Worm (Caenorhabditis elegans) whole organism, L1 larva: ENCODE results near the gene lex-1.

Experiments
- C04F5.9 ChIP-seq: sonication (generic microtip); optimal IDR thresholded peaks from 2 replicates; lab custom pipeline; 2016; ENCODE audit warnings: missing genetic modification characterization, missing compliant biosample characterization
- C16A3.4 ChIP-seq: fragments of 150-350 bp; optimal IDR thresholded peaks from 2 replicates; lab custom pipeline; 2014; ENCODE audit warnings: missing biosample characterization, missing genetic modification characterization
- F16B12.6 ChIP-seq: fragments of 150-350 bp; optimal IDR thresholded peaks from 2 replicates; lab custom pipeline; 2014; ENCODE audit warnings: missing biosample characterization, missing genetic modification characterization
- aly-2 ChIP-seq: fragments of 150-350 bp; optimal IDR thresholded peaks from 2 replicates; lab custom pipeline; 2014; ENCODE audit warnings: missing biosample characterization, missing genetic modification characterization
- blmp-1 ChIP-seq: fragments of 150-350 bp; optimal IDR thresholded peaks from 2 replicates; lab custom pipeline; 2014; ENCODE audit warnings: missing biosample characterization, missing genetic modification characterization
- ceh-8 ChIP-seq: fragments of 200-800 bp; sonication (Bioruptor generic); optimal IDR thresholded peaks from 2 replicates; lab custom pipeline; 2018; ENCODE audit warnings: mild to moderate bottlenecking, missing genetic modification characterization, moderate library complexity, missing compliant biosample characterization
- ceh-82 ChIP-seq, 3 experiments: fragments of 150-350 bp in 1 of 3; sonication (generic microtip) in 2 of 3; optimal IDR thresholded peaks; 2 replicates each; lab custom pipeline; 2014 to 2017; ENCODE audit warnings: missing biosample characterization in 3 of 3, missing genetic modification characterization in 3 of 3
- dpl-1 ChIP-seq, 3 experiments: fragments of 150-350 bp in 2 of 3; sonication (generic microtip) in 1 of 3; optimal IDR thresholded peaks; 2 replicates each; lab custom pipeline; 2014 to 2017; ENCODE audit warnings: missing biosample characterization in 3 of 3, missing genetic modification characterization in 3 of 3, missing genetic modification reagents in 3 of 3
- dsc-1 ChIP-seq: sonication (generic microtip); optimal IDR thresholded peaks from 2 replicates; lab custom pipeline; 2016; ENCODE audit warnings: mild to moderate bottlenecking, missing genetic modification characterization, missing compliant biosample characterization
- efl-1 ChIP-seq, 4 experiments: fragments of 150-350 bp; optimal IDR thresholded peaks in 3 of 4; peaks in 1 of 4; 1 replicate in 1 of 4; 2 replicates in 3 of 4; lab custom pipeline; 2014; ENCODE audit warnings: missing biosample characterization in 2 of 4, missing genetic modification characterization in 2 of 4, missing genetic modification reagents in 2 of 4
- egl-13 ChIP-seq: sonication (generic microtip); optimal IDR thresholded peaks from 2 replicates; lab custom pipeline; 2016; ENCODE audit warnings: missing genotype, missing genetic modification reagents, missing genetic modification characterization, missing compliant biosample characterization
- elt-2 ChIP-seq: sonication (generic microtip); optimal IDR thresholded peaks from 2 replicates; lab custom pipeline; 2016; ENCODE audit warnings: missing genetic modification characterization, mild to moderate bottlenecking, inconsistent platforms, missing compliant biosample characterization, missing genetic modification reagents
- elt-3 ChIP-seq, 6 experiments: fragments of 150-350 bp in 1 of 6; sonication (generic microtip); optimal IDR thresholded peaks; 2 replicates each; lab custom pipeline; 2017 to 2018; ENCODE audit warnings: missing biosample characterization in 6 of 6, missing genetic modification characterization in 6 of 6, inconsistent platforms in 1 of 6
- fkh-8 ChIP-seq: sonication (generic microtip); optimal IDR thresholded peaks from 2 replicates; lab custom pipeline; 2016; ENCODE audit warnings: mild to moderate bottlenecking, missing genetic modification characterization, missing compliant biosample characterization
- grh-1 ChIP-seq: fragments of 200-800 bp; sonication (Bioruptor generic); IDR thresholded peaks from 2 replicates; pipeline ENCODE4 v1.3.6; 2022; ENCODE audit warnings: missing genetic modification reagents, missing genetic modification characterization, missing compliant biosample characterization
- irx-1 ChIP-seq: sonication (generic microtip); optimal IDR thresholded peaks from 2 replicates; lab custom pipeline; 2016; ENCODE audit warnings: missing genetic modification characterization, missing compliant biosample characterization
- lin-14 ChIP-seq: fragments of 200-800 bp; sonication (Bioruptor generic); optimal IDR thresholded peaks from 2 replicates; lab custom pipeline; 2018; ENCODE audit warnings: mild to moderate bottlenecking, missing genetic modification characterization, moderate library complexity, missing compliant biosample characterization
- lin-15B ChIP-seq: fragments of 150-350 bp; sonication (generic microtip); optimal IDR thresholded peaks from 3 replicates; lab custom pipeline; 2014; ENCODE audit warnings: missing biosample characterization, missing genetic modification characterization
- lin-35 ChIP-seq, 2 experiments: fragments of 150-350 bp; optimal IDR thresholded peaks; 2 replicates each; lab custom pipeline; 2014; ENCODE audit warnings: missing biosample characterization in 2 of 2, missing genetic modification characterization in 2 of 2, missing genetic modification reagents in 2 of 2
- lin-39 ChIP-seq: fragments of 150-350 bp; optimal IDR thresholded peaks from 2 replicates; lab custom pipeline; 2014; ENCODE audit warnings: missing biosample characterization, missing genetic modification reagents, missing genetic modification characterization
- lir-3 ChIP-seq: sonication (generic microtip); optimal IDR thresholded peaks from 2 replicates; lab custom pipeline; 2016; ENCODE audit warnings: mild to moderate bottlenecking, missing genetic modification characterization, moderate library complexity, missing compliant biosample characterization; ENCODE audit not compliant: poor library complexity
- lsy-2 ChIP-seq, 2 experiments: fragments of 150-350 bp; optimal IDR thresholded peaks; 2 replicates each; lab custom pipeline; 2014; ENCODE audit warnings: missing biosample characterization in 2 of 2, missing genetic modification characterization in 2 of 2
- mdl-1 ChIP-seq, 2 experiments: fragments of 150-350 bp; optimal IDR thresholded peaks; 2 replicates each; lab custom pipeline; 2014 to 2017; ENCODE audit warnings: missing biosample characterization in 2 of 2, missing genetic modification characterization in 2 of 2, inconsistent platforms in 1 of 2
- mep-1 ChIP-seq: fragments of 150-350 bp; optimal IDR thresholded peaks from 2 replicates; lab custom pipeline; 2014; ENCODE audit warnings: missing biosample characterization, missing genetic modification characterization
- nhr-11 ChIP-seq: fragments of 150-350 bp; optimal IDR thresholded peaks from 2 replicates; lab custom pipeline; 2014; ENCODE audit warnings: missing biosample characterization, missing genetic modification characterization
- nhr-20 ChIP-seq: sonication (generic microtip); optimal IDR thresholded peaks from 2 replicates; lab custom pipeline; 2016; ENCODE audit warnings: mild to moderate bottlenecking, missing genetic modification characterization, missing compliant biosample characterization
- nhr-237 ChIP-seq: fragments of 150-350 bp; optimal IDR thresholded peaks from 2 replicates; lab custom pipeline; 2014; ENCODE audit warnings: missing biosample characterization, missing genetic modification characterization
- nhr-47 ChIP-seq: sonication (generic microtip); optimal IDR thresholded peaks from 2 replicates; lab custom pipeline; 2016; ENCODE audit warnings: mild to moderate bottlenecking, missing genetic modification characterization, moderate library complexity, missing compliant biosample characterization
- nhr-71 ChIP-seq: sonication (generic microtip); optimal IDR thresholded peaks from 2 replicates; lab custom pipeline; 2016; ENCODE audit warnings: mild to moderate bottlenecking, missing genetic modification characterization, moderate library complexity, missing compliant biosample characterization
- nhr-76 ChIP-seq: sonication (generic microtip); optimal IDR thresholded peaks from 2 replicates; lab custom pipeline; 2017; ENCODE audit warnings: missing biosample characterization, missing genetic modification characterization
- nhr-77 ChIP-seq: fragments of 150-350 bp; optimal IDR thresholded peaks from 2 replicates; lab custom pipeline; 2014; ENCODE audit warnings: missing biosample characterization, missing genetic modification characterization
- rnt-1 ChIP-seq: sonication (generic microtip); optimal IDR thresholded peaks from 2 replicates; lab custom pipeline; 2016; ENCODE audit warnings: mild to moderate bottlenecking, missing genetic modification characterization, moderate library complexity, missing compliant biosample characterization
- skn-1 ChIP-seq: fragments of 150-350 bp; optimal IDR thresholded peaks from 2 replicates; lab custom pipeline; 2014; ENCODE audit warnings: missing biosample characterization, missing genetic modification characterization
- snu-23 ChIP-seq: sonication (generic microtip); optimal IDR thresholded peaks from 2 replicates; lab custom pipeline; 2016; ENCODE audit warnings: missing genetic modification characterization, missing compliant biosample characterization
- sox-4 ChIP-seq: sonication (generic microtip); optimal IDR thresholded peaks from 2 replicates; lab custom pipeline; 2016; ENCODE audit warnings: missing genetic modification characterization, missing compliant biosample characterization
- sup-37 ChIP-seq: fragments of 200-800 bp; sonication (Bioruptor generic); optimal IDR thresholded peaks from 2 replicates; lab custom pipeline; 2018; ENCODE audit warnings: mild to moderate bottlenecking, missing genetic modification characterization, missing compliant biosample characterization
- swsn-7 ChIP-seq: sonication (generic microtip); optimal IDR thresholded peaks from 2 replicates; lab custom pipeline; 2016; ENCODE audit warnings: missing genetic modification characterization, missing compliant biosample characterization
- tbx-2 ChIP-seq: sonication (generic microtip); optimal IDR thresholded peaks from 2 replicates; lab custom pipeline; 2016; ENCODE audit warnings: missing genetic modification characterization, missing compliant biosample characterization
- tlp-1 ChIP-seq: fragments of 150-350 bp; optimal IDR thresholded peaks from 2 replicates; lab custom pipeline; 2014; ENCODE audit warnings: missing biosample characterization, missing genetic modification characterization
- unc-130 ChIP-seq: fragments of 150-350 bp; optimal IDR thresholded peaks from 2 replicates; lab custom pipeline; 2017; ENCODE audit warnings: missing biosample characterization, missing genetic modification characterization, inconsistent platforms
- unc-62 ChIP-seq: fragments of 150-350 bp; optimal IDR thresholded peaks from 2 replicates; lab custom pipeline; 2014; ENCODE audit warnings: missing biosample characterization, missing genetic modification reagents, missing genetic modification characterization
- xbp-1 ChIP-seq: sonication (generic microtip); optimal IDR thresholded peaks from 2 replicates; lab custom pipeline; 2016; ENCODE audit warnings: missing genetic modification characterization, missing compliant biosample characterization
- zag-1 ChIP-seq: fragments of 150-350 bp; optimal IDR thresholded peaks from 2 replicates; lab custom pipeline; 2014; ENCODE audit warnings: missing biosample characterization, missing genetic modification characterization

The lex-1 gene

ce11 chrIV:12078907-12079523 is at the start of gene lex-1:
lex-1 (plus strand) TSS chrIV:12079473.
- TF ChIP-seq lin-14, result peak; percentile 40
- TF ChIP-seq nhr-47 (tag; lab: Kevin White, UChicago), result peak; percentile 6
- TF ChIP-seq F16B12.6 (tag; lab: Kevin White, UChicago), result peak; percentile 20
- TF ChIP-seq efl-1 (optimal IDR thresholded peaks at IDR 0.05; lab: Kevin White, UChicago), result peak; percentile 18 to 79
- TF ChIP-seq efl-1 (GFP tag; optimal IDR thresholded peaks at IDR 0.05 in 1 of 2; lab: Kevin White, UChicago), result peak; percentile 85 to 98
- TF ChIP-seq fkh-8, result peak; percentile 21
- TF ChIP-seq sox-4 (tag; lab: Kevin White, UChicago), result no peak
- TF ChIP-seq nhr-20 (tag; lab: Kevin White, UChicago), result peak; percentile 38
- peak in 1 of 2 experiments; percentile 76 for TF ChIP-seq mdl-1 (tag; optimal IDR thresholded peaks at IDR 0.05; lab: Kevin White, UChicago)
- no peak for TF ChIP-seq sup-37
- TF ChIP-seq nhr-76 (tag; lab: Kevin White, UChicago), result no peak
- TF ChIP-seq swsn-7 (tag; lab: Kevin White, UChicago), result peak; percentile 3
- TF ChIP-seq skn-1 (tag; lab: Kevin White, UChicago), result peak; percentile 37
- TF ChIP-seq lin-35 (GFP tag; optimal IDR thresholded peaks at IDR 0.05; lab: Kevin White, UChicago), result peak; percentile 80 to 92
- peak; percentile 56 for TF ChIP-seq mep-1 (tag; lab: Kevin White, UChicago)
- TF ChIP-seq snu-23 (GFP tag; lab: Kevin White, UChicago), result peak; percentile 55
- TF ChIP-seq grh-1, result no peak
- peak; percentile 14 for TF ChIP-seq C04F5.9 (tag; lab: Kevin White, UChicago)
- TF ChIP-seq unc-62 (GFP tag; lab: Kevin White, UChicago), result no peak
- no peak for TF ChIP-seq unc-130
- peak; percentile 37 for TF ChIP-seq C16A3.4 (tag; lab: Kevin White, UChicago)
- TF ChIP-seq lin-15B (tag; lab: Kevin White, UChicago), result peak; percentile 71
- TF ChIP-seq xbp-1 (tag; lab: Kevin White, UChicago), result peak; percentile 36
- peak; percentile 4 for TF ChIP-seq tbx-2 (tag; lab: Kevin White, UChicago)
- peak; percentile 29 to 72 for TF ChIP-seq lsy-2 (tag; optimal IDR thresholded peaks at IDR 0.05; lab: Kevin White, UChicago)
- TF ChIP-seq nhr-237, result no peak
- peak in 1 of 3 experiments; percentile 22 for TF ChIP-seq ceh-82 (tag; optimal IDR thresholded peaks at IDR 0.05; lab: Kevin White, UChicago)
- TF ChIP-seq dpl-1 (GFP tag; optimal IDR thresholded peaks at IDR 0.05; lab: Kevin White, UChicago), result peak; percentile 61 to 86 (median 80)
- TF ChIP-seq nhr-71 (tag; lab: Kevin White, UChicago), result peak; percentile 50
- TF ChIP-seq elt-2, result no peak
- peak; percentile 86 for TF ChIP-seq blmp-1

DNA sequence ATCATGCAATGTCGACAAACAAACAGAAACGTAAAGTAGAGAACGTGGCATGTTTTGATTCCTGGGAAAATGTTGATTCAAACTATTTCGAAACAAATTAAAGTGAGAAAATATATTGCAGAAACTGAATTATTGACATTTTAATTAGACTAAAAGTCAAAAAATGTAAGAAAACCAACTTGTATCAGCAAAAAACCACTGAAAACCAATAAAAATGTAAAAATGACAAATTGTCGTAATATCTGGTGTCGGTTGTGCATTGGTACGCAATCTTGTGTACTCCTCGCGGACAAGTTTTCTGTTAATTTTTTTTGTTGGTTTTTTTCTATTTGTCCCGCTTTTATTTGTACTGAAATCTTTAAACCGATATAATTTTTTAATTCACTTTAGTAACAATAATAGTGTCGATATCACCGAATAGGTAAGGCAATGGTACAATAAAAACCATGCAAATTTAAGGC is 49.5 kb upstream of the lex-1 start, which contains the start of gene T12G3.11:
TSS of gene T12G3.11 (minus strand) at position 51 of the 461 bp plus-strand sequence.
- peak; percentile 62 for TF ChIP-seq nhr-71 (tag; lab: Kevin White, UChicago)
- no peak for TF ChIP-seq tlp-1 (tag; lab: Kevin White, UChicago)
- TF ChIP-seq nhr-77 (tag; lab: Kevin White, UChicago), result no peak
- no peak for TF ChIP-seq lin-39 (tag; lab: Kevin White, UChicago)
- TF ChIP-seq ceh-82 (tag; optimal IDR thresholded peaks at IDR 0.05; lab: Kevin White, UChicago), result peak in 2 of 3 experiments; percentile 7 to 20
- TF ChIP-seq lir-3 (tag; lab: Kevin White, UChicago), result peak; percentile 3
- TF ChIP-seq ceh-8 (GFP tag; lab: Kevin White, UChicago), result no peak
- peak; percentile 62 for TF ChIP-seq nhr-20 (tag; lab: Kevin White, UChicago)
- TF ChIP-seq dpl-1 (GFP tag; optimal IDR thresholded peaks at IDR 0.05; lab: Kevin White, UChicago), result peak; percentile 30 to 56 (median 39)
- TF ChIP-seq F16B12.6 (tag; lab: Kevin White, UChicago), result peak; percentile 86
- peak; percentile 56 to 66 for TF ChIP-seq efl-1 (optimal IDR thresholded peaks at IDR 0.05; lab: Kevin White, UChicago)
- peak; percentile 67 to 93 for TF ChIP-seq efl-1 (GFP tag; optimal IDR thresholded peaks at IDR 0.05 in 1 of 2; lab: Kevin White, UChicago)
- no peak for TF ChIP-seq zag-1 (tag; lab: Kevin White, UChicago)
- no peak for TF ChIP-seq egl-13 (tag; lab: Kevin White, UChicago)
- TF ChIP-seq skn-1 (tag; lab: Kevin White, UChicago), result peak; percentile 31
- TF ChIP-seq irx-1, result peak; percentile 24
- peak; percentile 10 for TF ChIP-seq lin-15B (tag; lab: Kevin White, UChicago)
- no peak for TF ChIP-seq fkh-8
- no peak for TF ChIP-seq nhr-76 (tag; lab: Kevin White, UChicago)
- TF ChIP-seq snu-23 (GFP tag; lab: Kevin White, UChicago), result peak; percentile 75
- peak; percentile 62 for TF ChIP-seq nhr-47 (tag; lab: Kevin White, UChicago)
- TF ChIP-seq lsy-2 (tag; optimal IDR thresholded peaks at IDR 0.05; lab: Kevin White, UChicago), result peak; percentile 70 to 76
- TF ChIP-seq tbx-2 (tag; lab: Kevin White, UChicago), result peak; percentile 49
- peak; percentile 57 for TF ChIP-seq xbp-1 (tag; lab: Kevin White, UChicago)
- TF ChIP-seq elt-3 (tag; optimal IDR thresholded peaks at IDR 0.05; lab: Kevin White, UChicago), result peak in 1 of 6 experiments; percentile 19
- no peak for TF ChIP-seq mep-1 (tag; lab: Kevin White, UChicago)
- no peak for TF ChIP-seq nhr-11
- TF ChIP-seq swsn-7 (tag; lab: Kevin White, UChicago), result peak; percentile 59
- peak; percentile 29 for TF ChIP-seq dsc-1
- peak; percentile 48 for TF ChIP-seq lin-14
- TF ChIP-seq rnt-1 (tag; lab: Kevin White, UChicago), result peak; percentile 38
- TF ChIP-seq lin-35 (GFP tag; optimal IDR thresholded peaks at IDR 0.05; lab: Kevin White, UChicago), result peak; percentile 49 to 55
- TF ChIP-seq aly-2, result no peak
- TF ChIP-seq mdl-1 (tag; optimal IDR thresholded peaks at IDR 0.05; lab: Kevin White, UChicago), result peak in 1 of 2 experiments; percentile 11
- TF ChIP-seq, all 84 proteins: peak for 22
